Worm (Caenorhabditis elegans) whole organism, L2 larva: ENCODE measurements around the gene clx-1.

ENCODE experiments used
- C34F6.9 ChIP-seq: fragments of 150-350 bp; optimal IDR thresholded peaks from 2 replicates; lab custom pipeline; 2014; ENCODE audit warnings: missing biosample characterization, missing genetic modification characterization
- R02D3.7 ChIP-seq: fragments of 150-350 bp; optimal IDR thresholded peaks from 2 replicates; lab custom pipeline; 2014; ENCODE audit warnings: missing biosample characterization, missing genetic modification characterization
- alr-1 ChIP-seq: fragments of 150-350 bp; optimal IDR thresholded peaks from 2 replicates; lab custom pipeline; 2014; ENCODE audit warnings: missing biosample characterization, missing genetic modification characterization
- aly-2 ChIP-seq: fragments of 150-350 bp; optimal IDR thresholded peaks from 2 replicates; lab custom pipeline; 2014; ENCODE audit warnings: missing biosample characterization, missing genetic modification characterization
- ama-1 ChIP-seq: fragments of 150-350 bp; optimal IDR thresholded peaks from 2 replicates; lab custom pipeline; 2018; ENCODE audit warnings: inconsistent platforms
- ceh-82 ChIP-seq: fragments of 150-350 bp; optimal IDR thresholded peaks from 2 replicates; lab custom pipeline; 2014; ENCODE audit warnings: missing biosample characterization, missing genetic modification characterization
- crh-2 ChIP-seq: sonication (generic microtip); optimal IDR thresholded peaks from 2 replicates; lab custom pipeline; 2017; ENCODE audit warnings: missing biosample characterization, missing genetic modification characterization
- elt-1 ChIP-seq: fragments of 150-350 bp; optimal IDR thresholded peaks from 2 replicates; lab custom pipeline; 2014; ENCODE audit warnings: missing biosample characterization, missing genetic modification characterization
- elt-3 ChIP-seq: sonication (generic microtip); optimal IDR thresholded peaks from 2 replicates; lab custom pipeline; 2017; ENCODE audit warnings: missing biosample characterization, missing genetic modification characterization
- gmeb-1 ChIP-seq: fragments of 150-350 bp; optimal IDR thresholded peaks from 2 replicates; lab custom pipeline; 2014; ENCODE audit warnings: missing biosample characterization, missing genetic modification characterization
- lin-11 ChIP-seq: fragments of 150-350 bp; sonication (generic microtip); optimal IDR thresholded peaks from 2 replicates; lab custom pipeline; 2014; ENCODE audit warnings: missing biosample characterization, missing genetic modification characterization, inconsistent platforms, mixed read lengths
- lin-13 ChIP-seq: fragments of 150-350 bp; optimal IDR thresholded peaks from 2 replicates; lab custom pipeline; 2014; ENCODE audit warnings: missing biosample characterization, missing genetic modification reagents, missing genetic modification characterization
- lin-39 ChIP-seq: fragments of 150-350 bp; optimal IDR thresholded peaks from 2 replicates; lab custom pipeline; 2014; ENCODE audit warnings: missing biosample characterization, missing genetic modification reagents, missing genetic modification characterization
- lsy-2 ChIP-seq, 2 experiments: fragments of 150-350 bp in 1 of 2; sonication (generic microtip) in 1 of 2; optimal IDR thresholded peaks; 2 replicates each; lab custom pipeline; 2014 to 2017; ENCODE audit warnings: missing biosample characterization in 2 of 2, missing genetic modification characterization in 2 of 2
- mab-5 ChIP-seq: fragments of 150-350 bp; optimal IDR thresholded peaks from 2 replicates; lab custom pipeline; 2014; ENCODE audit warnings: missing biosample characterization, missing genetic modification characterization
- mbf-1 ChIP-seq: sonication (generic microtip); optimal IDR thresholded peaks from 2 replicates; lab custom pipeline; 2017; ENCODE audit warnings: missing biosample characterization, missing genetic modification characterization
- mdl-1 ChIP-seq, 2 experiments: fragments of 150-350 bp in 1 of 2; sonication (generic microtip) in 1 of 2; optimal IDR thresholded peaks; 2 replicates each; lab custom pipeline; 2017; ENCODE audit warnings: missing biosample characterization in 2 of 2, missing genetic modification characterization in 2 of 2
- nhr-10 ChIP-seq: sonication (generic microtip); optimal IDR thresholded peaks from 2 replicates; lab custom pipeline; 2017; ENCODE audit warnings: missing biosample characterization, missing genetic modification characterization
- nhr-12 ChIP-seq: fragments of 150-350 bp; optimal IDR thresholded peaks from 2 replicates; lab custom pipeline; 2014; ENCODE audit warnings: missing biosample characterization, missing genetic modification characterization
- nhr-129 ChIP-seq: fragments of 150-350 bp; optimal IDR thresholded peaks from 2 replicates; lab custom pipeline; 2014; ENCODE audit warnings: missing biosample characterization, missing genetic modification characterization
- nhr-21 ChIP-seq: fragments of 150-350 bp; optimal IDR thresholded peaks from 2 replicates; lab custom pipeline; 2014; ENCODE audit warnings: missing biosample characterization, missing genetic modification characterization
- nhr-23 ChIP-seq: fragments of 150-350 bp; optimal IDR thresholded peaks from 2 replicates; lab custom pipeline; 2014; ENCODE audit warnings: missing biosample characterization, missing genetic modification reagents, missing genetic modification characterization
- nhr-237 ChIP-seq: fragments of 150-350 bp; optimal IDR thresholded peaks from 2 replicates; lab custom pipeline; 2014; ENCODE audit warnings: missing biosample characterization, missing genetic modification characterization
- nhr-6 ChIP-seq: fragments of 150-350 bp; optimal IDR thresholded peaks from 2 replicates; lab custom pipeline; 2014; ENCODE audit warnings: missing biosample characterization, missing genetic modification characterization
- peb-1 ChIP-seq: fragments of 150-350 bp; optimal IDR thresholded peaks from 2 replicates; lab custom pipeline; 2014; ENCODE audit warnings: missing biosample characterization, missing genetic modification characterization
- skn-1 ChIP-seq: sonication (generic microtip); optimal IDR thresholded peaks from 2 replicates; lab custom pipeline; 2017; ENCODE audit warnings: missing biosample characterization, missing genetic modification characterization
- sma-3 ChIP-seq: sonication (generic microtip); optimal IDR thresholded peaks from 2 replicates; lab custom pipeline; 2016; ENCODE audit warnings: missing genetic modification reagents, missing genetic modification characterization, missing compliant biosample characterization
- sma-9 ChIP-seq, 2 experiments: fragments of 150-350 bp in 1 of 2; sonication (generic microtip) in 1 of 2; optimal IDR thresholded peaks; 2 replicates each; lab custom pipeline; 2014 to 2016; ENCODE audit warnings: missing genetic modification characterization in 2 of 2, mild to moderate bottlenecking in 1 of 2, missing biosample characterization in 1 of 2, missing compliant biosample characterization in 1 of 2, missing genetic modification reagents in 1 of 2, moderate library complexity in 1 of 2
- unc-55 ChIP-seq: fragments of 150-350 bp; sonication (generic microtip); optimal IDR thresholded peaks from 3 replicates; lab custom pipeline; 2014; ENCODE audit warnings: missing biosample characterization, missing genetic modification reagents, missing genetic modification characterization
- unc-62 ChIP-seq: fragments of 150-350 bp; optimal IDR thresholded peaks from 2 replicates; lab custom pipeline; 2014; ENCODE audit warnings: missing biosample characterization, missing genetic modification reagents, missing genetic modification characterization
- zag-1 ChIP-seq: fragments of 150-350 bp; optimal IDR thresholded peaks from 2 replicates; lab custom pipeline; 2014; ENCODE audit warnings: missing biosample characterization, missing genetic modification characterization
- ztf-1 ChIP-seq: fragments of 200-800 bp; sonication (Bioruptor generic); conservative IDR thresholded peaks from 2 replicates; pipeline ENCODE4 v1.3.6; 2022; ENCODE audit warnings: missing genetic modification characterization, missing compliant biosample characterization

clx-1 gene

DNA sequence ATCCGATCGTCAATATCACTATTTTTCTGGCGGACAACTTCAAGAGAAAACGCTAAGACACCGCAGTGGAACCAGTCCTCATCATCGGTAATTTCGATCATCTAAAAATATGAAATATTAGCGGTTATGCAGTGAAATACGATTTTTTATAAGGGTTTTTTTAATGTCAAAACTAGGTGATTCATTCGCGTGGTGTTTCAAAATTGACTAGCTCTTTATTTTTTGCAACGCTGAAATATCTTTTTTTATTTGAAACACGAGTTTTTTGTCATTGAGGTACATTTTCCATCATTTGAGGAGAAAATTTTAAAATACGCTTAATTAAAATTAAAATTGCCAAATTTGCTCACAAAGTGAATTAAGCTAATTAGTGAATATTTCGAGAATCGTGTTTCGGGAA is 25.1 kb downstream of the clx-1 start, which contains the start of gene dsb-3:
dsb-3 (minus strand) TSS at position 101 of the 400 bp plus-strand sequence.
- TF ChIP-seq unc-62 (GFP tag; lab: Kevin White, UChicago) (no peak), nhr-6 (tag; lab: Kevin White, UChicago) (no peak), nhr-237 (tag; lab: Kevin White, UChicago) (no peak)

DNA sequence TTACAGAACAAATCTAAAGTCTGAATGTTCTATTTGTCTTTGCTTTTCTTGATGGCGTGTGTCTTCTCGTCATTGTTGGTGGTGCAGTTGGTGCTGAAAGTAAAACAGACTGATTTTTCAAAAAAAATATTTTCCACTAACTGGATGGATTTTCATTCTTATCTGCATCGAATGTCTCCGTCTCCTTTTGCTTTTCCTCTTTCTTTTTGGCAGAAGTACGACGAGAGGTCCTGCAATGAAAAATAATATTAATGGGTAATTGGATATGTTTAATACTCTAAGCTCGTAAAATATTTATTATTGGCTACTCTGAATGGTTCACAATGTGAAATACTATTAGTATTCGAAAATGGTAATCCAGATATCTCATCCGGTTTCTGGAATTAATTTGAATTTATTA is 25.7 kb downstream of the clx-1 start, which contains the start of gene del-7:
del-7 (plus strand) TSS at position 301 of the 400 bp plus-strand sequence.
- TF ChIP-seq nhr-6 (tag; lab: Kevin White, UChicago): no peak
- no peak for TF ChIP-seq peb-1
- TF ChIP-seq alr-1 (tag; lab: Kevin White, UChicago): no peak
- TF ChIP-seq aly-2 (tag; lab: Kevin White, UChicago): no peak
- TF ChIP-seq nhr-10 (tag; lab: Kevin White, UChicago): no peak

DNA sequence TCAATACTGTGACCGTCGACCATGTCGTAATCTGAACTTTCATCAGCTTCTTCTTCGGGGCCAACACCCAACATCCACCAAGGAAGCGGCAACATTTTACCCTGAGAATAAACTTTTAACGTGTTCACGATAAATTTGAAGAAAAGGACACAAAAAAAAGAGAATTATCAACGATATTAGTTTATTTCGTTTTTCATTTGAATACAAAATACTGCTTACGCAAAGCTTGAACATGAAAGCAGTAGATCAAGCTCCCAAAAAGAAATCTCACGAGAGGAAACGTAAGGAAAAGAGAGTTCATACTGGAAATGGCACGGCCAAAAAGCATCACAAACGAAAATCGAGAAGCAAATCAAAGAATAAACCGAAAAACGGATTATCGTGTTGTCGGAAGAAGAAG is 29.3 kb downstream of the clx-1 start, which contains the start of the genes C46A5.6 and C46A5.1:
C46A5.6 (minus strand) TSS at position 101 of the 400 bp plus-strand sequence.
C46A5.1 (plus strand) TSS at position 184 of the 400 bp plus-strand sequence.
- no peak for TF ChIP-seq R02D3.7 (tag; lab: Kevin White, UChicago)
- no peak for TF ChIP-seq aly-2 (tag; lab: Kevin White, UChicago)
- no peak for TF ChIP-seq mab-5 (tag; lab: Kevin White, UChicago)
- TF ChIP-seq ama-1 (lab: Kevin White, UChicago): no peak
- TF ChIP-seq unc-55 (GFP tag; lab: Kevin White, UChicago): no peak
- no peak for TF ChIP-seq C34F6.9 (tag; lab: Kevin White, UChicago)
- no peak for TF ChIP-seq nhr-21 (tag; lab: Kevin White, UChicago)
- TF ChIP-seq lsy-2 (tag; optimal IDR thresholded peaks at IDR 0.05; lab: Kevin White, UChicago): no peak
- no peak for TF ChIP-seq lin-11
- TF ChIP-seq ztf-1 (GFP tag; lab: Robert Waterston, UW): no peak
- no peak for TF ChIP-seq elt-3 (tag; lab: Kevin White, UChicago)
- no peak for TF ChIP-seq skn-1
- no peak for TF ChIP-seq elt-1 (tag; lab: Kevin White, UChicago)
- TF ChIP-seq lin-13 (GFP tag; lab: Kevin White, UChicago): no peak
- no peak for TF ChIP-seq ceh-82 (tag; lab: Kevin White, UChicago)
- TF ChIP-seq, all 48 proteins: peak for 0

DNA sequence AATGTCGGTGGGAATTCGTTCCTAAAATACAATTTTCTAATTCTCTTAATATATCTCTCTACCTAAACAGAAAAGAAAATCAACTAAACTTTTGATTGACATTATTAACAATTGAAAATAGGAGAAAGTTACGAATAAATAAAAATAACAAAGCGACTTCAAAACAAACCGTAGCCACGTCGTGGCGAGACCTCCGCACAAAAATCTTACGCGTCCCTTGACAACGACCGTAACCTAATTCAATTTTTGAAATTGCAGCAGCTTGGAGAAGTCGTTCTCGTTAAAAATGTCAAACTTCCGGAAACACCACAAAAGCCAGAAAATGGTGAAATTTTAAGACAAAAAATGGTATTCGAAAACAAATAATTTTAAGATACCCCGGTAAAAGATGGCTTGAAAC is 29.9 kb downstream of the clx-1 start:
- TF ChIP-seq zag-1 (tag; lab: Kevin White, UChicago): no peak
- no peak for TF ChIP-seq aly-2 (tag; lab: Kevin White, UChicago)
- TF ChIP-seq lin-39 (tag; lab: Kevin White, UChicago): no peak
- TF ChIP-seq alr-1 (tag; lab: Kevin White, UChicago): no peak
- no peak for TF ChIP-seq nhr-23 (tag; lab: Kevin White, UChicago)
- no peak for TF ChIP-seq nhr-129 (tag; lab: Kevin White, UChicago)
- TF ChIP-seq mbf-1: no peak
- TF ChIP-seq nhr-12 (tag; lab: Kevin White, UChicago): no peak
- no peak for TF ChIP-seq elt-1 (tag; lab: Kevin White, UChicago)
- TF ChIP-seq, all 48 proteins: peak for 0

DNA sequence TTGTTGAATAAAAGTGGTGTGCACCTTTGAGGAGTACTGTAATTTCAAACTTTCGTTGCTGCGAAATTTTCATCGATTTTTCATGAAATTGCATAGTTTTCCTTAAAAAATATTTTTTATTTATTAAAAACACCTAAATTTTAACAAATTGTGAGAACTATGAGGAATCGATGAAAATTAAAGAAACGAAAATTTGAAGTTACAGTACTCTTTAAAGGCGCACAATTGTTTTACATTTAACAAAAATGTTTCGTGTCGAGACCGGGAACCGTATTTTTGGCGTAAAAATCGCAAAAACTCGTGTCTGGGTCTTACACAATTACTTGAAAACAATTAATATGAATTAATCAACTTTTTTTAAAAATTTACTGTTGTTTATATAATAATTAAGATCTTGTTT is 35.7 kb downstream of the clx-1 start, which contains the start of gene rdl-1:
rdl-1 (minus strand) TSS at position 101 of the 400 bp plus-strand sequence.
- no peak for TF ChIP-seq ceh-82 (tag; lab: Kevin White, UChicago)
- no peak for TF ChIP-seq nhr-237 (tag; lab: Kevin White, UChicago)
- no peak for TF ChIP-seq mdl-1 (tag; optimal IDR thresholded peaks at IDR 0.05; lab: Kevin White, UChicago)
- TF ChIP-seq elt-1 (tag; lab: Kevin White, UChicago): no peak
- no peak for TF ChIP-seq sma-3 (GFP tag; lab: Kevin White, UChicago)
- TF ChIP-seq R02D3.7 (tag; lab: Kevin White, UChicago): no peak
- TF ChIP-seq sma-9 (GFP tag; optimal IDR thresholded peaks at IDR 0.05; lab: Kevin White, UChicago): no peak
- no peak for TF ChIP-seq sma-9 (tag; optimal IDR thresholded peaks at IDR 0.05; lab: Kevin White, UChicago)
- TF ChIP-seq crh-2 (tag; lab: Kevin White, UChicago): no peak
- TF ChIP-seq C34F6.9 (tag; lab: Kevin White, UChicago): no peak
- no peak for TF ChIP-seq gmeb-1 (tag; lab: Kevin White, UChicago)
- no peak for TF ChIP-seq lin-11
- TF ChIP-seq ama-1 (lab: Kevin White, UChicago): no peak
